Fruit fly (Drosophila melanogaster) whole organism, embryonic: ENCODE results near the gene RpL35A.

Experiments used
- Atf6 ChIP-seq: fragments of 200-800 bp; sonication (Bioruptor generic); IDR thresholded peaks from 2 replicates; pipeline ENCODE4 v1.3.6; 2022; ENCODE audit warnings: missing biosample characterization, missing genetic modification characterization
- B-H1 ChIP-seq: fragments of 200-800 bp; sonication (Bioruptor generic); IDR thresholded peaks from 3 replicates; pipeline ENCODE4 v1.3.6; 2022; ENCODE audit warnings: missing biosample characterization, missing genetic modification characterization
- CG10147 ChIP-seq: fragments of 200-800 bp; sonication (Bioruptor generic); optimal IDR thresholded peaks from 2 replicates; lab custom pipeline; 2019; ENCODE audit warnings: missing biosample characterization, mild to moderate bottlenecking, missing genetic modification characterization, moderate library complexity
- CG10565 ChIP-seq: fragments of 200-800 bp; sonication (Bioruptor generic); optimal IDR thresholded peaks from 3 replicates; lab custom pipeline; 2016; ENCODE audit warnings: missing biosample characterization, mild to moderate bottlenecking, missing genetic modification characterization
- CG12071 ChIP-seq: fragments of 200-800 bp; sonication (Bioruptor generic); optimal IDR thresholded peaks from 3 replicates; lab custom pipeline; 2018; ENCODE audit warnings: missing biosample characterization, mild to moderate bottlenecking, missing genetic modification characterization
- CG1233 ChIP-seq: fragments of 200-800 bp; sonication (Bioruptor generic); optimal IDR thresholded peaks from 4 replicates; lab custom pipeline; 2018; ENCODE audit warnings: missing biosample characterization, mild to moderate bottlenecking, missing genetic modification characterization
- CG14710 ChIP-seq: fragments of 200-800 bp; sonication (Bioruptor generic); optimal IDR thresholded peaks from 3 replicates; lab custom pipeline; 2019; ENCODE audit warnings: missing biosample characterization, mild to moderate bottlenecking, missing genetic modification characterization, moderate library complexity
- CG14860 ChIP-seq: fragments of 200-800 bp; sonication (Bioruptor generic); IDR thresholded peaks from 3 replicates; pipeline ENCODE4 v1.3.6; 2022; ENCODE audit warnings: missing biosample characterization, missing genetic modification characterization; ENCODE audit not compliant: partially characterized antibody
- CG17186 ChIP-seq: fragments of 200-800 bp; sonication (Bioruptor generic); optimal IDR thresholded peaks from 3 replicates; lab custom pipeline; 2017; ENCODE audit warnings: missing biosample characterization, missing genetic modification reagents, missing genetic modification characterization
- CG17385 ChIP-seq: fragments of 200-800 bp; sonication (Bioruptor generic); optimal IDR thresholded peaks from 3 replicates; lab custom pipeline; 2018; ENCODE audit warnings: missing biosample characterization, mild to moderate bottlenecking, missing genetic modification characterization
- CG18011 ChIP-seq: fragments of 200-800 bp; sonication (Bioruptor generic); optimal IDR thresholded peaks from 2 replicates; lab custom pipeline; 2017; ENCODE audit warnings: missing biosample characterization, missing genetic modification characterization, mild to moderate bottlenecking, moderate library complexity, missing genotype
- CG3407 ChIP-seq: fragments of 200-800 bp; sonication (Bioruptor generic); optimal IDR thresholded peaks from 2 replicates; lab custom pipeline; 2018; ENCODE audit warnings: missing biosample characterization, mild to moderate bottlenecking, missing genetic modification characterization
- CG34224 ChIP-seq: fragments of 200-800 bp; sonication (Bioruptor generic); IDR thresholded peaks from 3 replicates; pipeline ENCODE4 v1.3.6; 2022; ENCODE audit warnings: missing biosample characterization, missing genetic modification characterization; ENCODE audit not compliant: partially characterized antibody
- CG34376 ChIP-seq: fragments of 200-800 bp; sonication (Bioruptor generic); optimal IDR thresholded peaks from 2 replicates; lab custom pipeline; 2018; ENCODE audit warnings: missing biosample characterization, mild to moderate bottlenecking, missing genetic modification characterization
- CG4617 ChIP-seq: fragments of 200-800 bp; sonication (Bioruptor generic); optimal IDR thresholded peaks from 3 replicates; lab custom pipeline; 2016; ENCODE audit warnings: missing biosample characterization, missing genetic modification characterization, borderline replicate concordance
- CG5180 ChIP-seq: fragments of 200-800 bp; sonication (Bioruptor generic); optimal IDR thresholded peaks from 3 replicates; lab custom pipeline; 2017; ENCODE audit warnings: missing biosample characterization, missing genetic modification characterization, mild to moderate bottlenecking, moderate library complexity, missing genetic modification reagents
- CG6683 ChIP-seq: fragments of 200-800 bp; sonication (Bioruptor generic); optimal IDR thresholded peaks from 2 replicates; lab custom pipeline; 2017; ENCODE audit warnings: missing biosample characterization, mild to moderate bottlenecking, missing genetic modification characterization, missing genetic modification reagents
- CG6765 ChIP-seq: fragments of 200-800 bp; sonication (Bioruptor generic); optimal IDR thresholded peaks from 3 replicates; lab custom pipeline; 2017; ENCODE audit warnings: missing biosample characterization, mild to moderate bottlenecking, missing genetic modification characterization
- CG9797 ChIP-seq: fragments of 200-800 bp; sonication (Bioruptor generic); optimal IDR thresholded peaks from 3 replicates; lab custom pipeline; 2018; ENCODE audit warnings: missing biosample characterization, mild to moderate bottlenecking, missing genetic modification characterization
- CHES-1-like ChIP-seq: fragments of 200-800 bp; sonication (Bioruptor generic); optimal IDR thresholded peaks from 2 replicates; lab custom pipeline; 2016; ENCODE audit warnings: missing biosample characterization, missing genetic modification characterization
- D ChIP-seq, 2 experiments: fragments of 200-800 bp in 1 of 2; fragments of >200 bp in 1 of 2; sonication (Bioruptor generic) in 1 of 2; optimal IDR thresholded peaks; 2 replicates in 1 of 2; 3 replicates in 1 of 2; lab custom pipeline; 2017; ENCODE audit warnings: mild to moderate bottlenecking in 1 of 2, missing biosample characterization in 1 of 2, missing genetic modification characterization in 1 of 2, missing genetic modification reagents in 1 of 2
- NfI ChIP-seq: fragments of 200-800 bp; sonication (Bioruptor generic); optimal IDR thresholded peaks from 3 replicates; lab custom pipeline; 2018; ENCODE audit warnings: missing biosample characterization, mild to moderate bottlenecking, missing genetic modification characterization, moderate library complexity
- PHDP ChIP-seq: fragments of 200-800 bp; sonication (Bioruptor generic); optimal IDR thresholded peaks from 3 replicates; lab custom pipeline; 2018; ENCODE audit warnings: missing biosample characterization, mild to moderate bottlenecking, missing genetic modification characterization, moderate library complexity
- Sry-δ ChIP-seq: fragments of 200-800 bp; sonication (Bioruptor generic); optimal IDR thresholded peaks from 2 replicates; lab custom pipeline; 2016; ENCODE audit warnings: missing biosample characterization, missing genetic modification characterization
- Usf ChIP-seq: fragments of 200-800 bp; sonication (Bioruptor generic); optimal IDR thresholded peaks from 2 replicates; lab custom pipeline; 2017; ENCODE audit warnings: missing genotype, missing biosample characterization, missing genetic modification characterization
- bowl ChIP-seq: fragments of 200-800 bp; sonication (Bioruptor generic); IDR thresholded peaks from 2 replicates; pipeline ENCODE4 v1.3.6; 2022; ENCODE audit warnings: missing biosample characterization, missing genetic modification characterization
- chm ChIP-seq: fragments of 200-800 bp; sonication (Bioruptor generic); IDR thresholded peaks from 2 replicates; pipeline ENCODE4 v1.3.6; 2022; ENCODE audit warnings: missing biosample characterization, missing genetic modification characterization
- crp ChIP-seq, 2 experiments: fragments of 200-800 bp; sonication (Bioruptor generic); optimal IDR thresholded peaks; 2 replicates in 1 of 2; 3 replicates in 1 of 2; lab custom pipeline; 2017; ENCODE audit warnings: missing biosample characterization in 2 of 2, missing genetic modification characterization in 2 of 2, mild to moderate bottlenecking in 1 of 2, moderate library complexity in 1 of 2
- dm ChIP-seq: fragments of 200-800 bp; sonication (Bioruptor generic); optimal IDR thresholded peaks from 3 replicates; lab custom pipeline; 2016; ENCODE audit warnings: missing biosample characterization, missing genetic modification characterization
- dmrt11E ChIP-seq: fragments of 200-800 bp; sonication (Bioruptor generic); optimal IDR thresholded peaks from 3 replicates; lab custom pipeline; 2018; ENCODE audit warnings: missing biosample characterization, mild to moderate bottlenecking, missing genetic modification characterization, moderate library complexity
- dmrt99B ChIP-seq: fragments of 200-800 bp; sonication (Bioruptor generic); optimal IDR thresholded peaks from 2 replicates; lab custom pipeline; 2018; ENCODE audit warnings: missing biosample characterization, mild to moderate bottlenecking, missing genetic modification characterization, moderate library complexity
- gce ChIP-seq: fragments of 200-800 bp; sonication (Bioruptor generic); IDR thresholded peaks from 3 replicates; pipeline ENCODE4 v1.3.6; 2022; ENCODE audit warnings: missing biosample characterization, missing genetic modification characterization
- maf-S ChIP-seq: fragments of 200-800 bp; sonication (Bioruptor generic); optimal IDR thresholded peaks from 2 replicates; lab custom pipeline; 2016; ENCODE audit warnings: missing biosample characterization, missing genetic modification characterization
- pan ChIP-seq, 4 experiments: fragments of >200 bp in 3 of 4; fragments of 200-800 bp in 1 of 4; sonication (Bioruptor generic) in 1 of 4; optimal IDR thresholded peaks in 3 of 4; IDR thresholded peaks in 1 of 4; 2 replicates each; pipeline versions ENCODE4 v1.3.6 to Lab custom; 2017 to 2022; ENCODE audit warnings: missing biosample characterization in 2 of 4, missing genetic modification characterization in 2 of 4, mixed read lengths in 1 of 4
- pum ChIP-seq: fragments of 200-800 bp; sonication (Bioruptor generic); optimal IDR thresholded peaks from 2 replicates; lab custom pipeline; 2016; ENCODE audit warnings: missing biosample characterization, missing genetic modification characterization
- run ChIP-seq: fragments of 200-800 bp; sonication (Bioruptor generic); optimal IDR thresholded peaks from 3 replicates; lab custom pipeline; 2018; ENCODE audit warnings: missing biosample characterization, mild to moderate bottlenecking, missing genetic modification characterization
- scrt ChIP-seq: fragments of 200-800 bp; sonication (Bioruptor generic); optimal IDR thresholded peaks from 2 replicates; lab custom pipeline; 2018; ENCODE audit warnings: missing biosample characterization, mild to moderate bottlenecking, missing genetic modification characterization, moderate library complexity
- sd ChIP-seq: fragments of 200-800 bp; sonication (Bioruptor generic); optimal IDR thresholded peaks from 3 replicates; lab custom pipeline; 2018; ENCODE audit warnings: missing biosample characterization, mild to moderate bottlenecking, missing genetic modification characterization, moderate library complexity
- shn ChIP-seq: fragments of 200-800 bp; sonication (Bioruptor generic); optimal IDR thresholded peaks from 3 replicates; lab custom pipeline; 2016; ENCODE audit warnings: missing biosample characterization, missing genetic modification characterization
- sob ChIP-seq: fragments of 200-800 bp; sonication (Bioruptor generic); IDR thresholded peaks from 2 replicates; pipeline ENCODE4 v1.3.6; 2022; ENCODE audit warnings: missing biosample characterization, missing genetic modification characterization
- sug ChIP-seq: fragments of 200-800 bp; optimal IDR thresholded peaks from 2 replicates; lab custom pipeline; 2019; ENCODE audit warnings: missing biosample characterization, mild to moderate bottlenecking, missing genetic modification characterization, moderate library complexity
- tll ChIP-seq, 2 experiments: fragments of 200-800 bp in 1 of 2; fragments of >200 bp in 1 of 2; sonication (Bioruptor generic) in 1 of 2; optimal IDR thresholded peaks; 2 replicates each; lab custom pipeline; 2017 to 2019; ENCODE audit warnings: missing biosample characterization in 2 of 2, missing genetic modification characterization in 2 of 2, mild to moderate bottlenecking in 1 of 2, moderate library complexity in 1 of 2
- tx ChIP-seq: fragments of 200-800 bp; sonication (Bioruptor generic); optimal IDR thresholded peaks from 2 replicates; lab custom pipeline; 2016; ENCODE audit warnings: missing biosample characterization, missing genetic modification characterization
- unc-4 ChIP-seq: fragments of 200-800 bp; sonication (Bioruptor generic); IDR thresholded peaks from 2 replicates; pipeline ENCODE4 v1.3.6; 2022; ENCODE audit warnings: missing biosample characterization, missing genetic modification characterization; ENCODE audit not compliant: partially characterized antibody
- vnd ChIP-seq: fragments of 200-800 bp; sonication (Bioruptor generic); IDR thresholded peaks from 3 replicates; pipeline ENCODE4 v1.3.6; 2022; ENCODE audit warnings: missing biosample characterization, missing genetic modification characterization; ENCODE audit not compliant: partially characterized antibody
- wor ChIP-seq: fragments of 200-800 bp; sonication (Bioruptor generic); IDR thresholded peaks from 2 replicates; pipeline ENCODE4 v1.3.6; 2022; ENCODE audit warnings: missing biosample characterization, missing genetic modification characterization
- zfh1 ChIP-seq: fragments of 200-800 bp; sonication (Bioruptor generic); IDR thresholded peaks from 3 replicates; pipeline ENCODE4 v1.3.6; 2022; ENCODE audit warnings: missing biosample characterization, missing genetic modification characterization

The RpL35A gene

dm6 chr3R:5463199-5463949 is 3.5 kb downstream of the RpL35A start (continued):
- no peak for TF ChIP-seq PHDP (tag; lab: Kevin White, UChicago)
- TF ChIP-seq maf-S: no peak
- TF ChIP-seq shn (GFP tag; lab: Kevin White, UChicago): no peak
- TF ChIP-seq dmrt11E: no peak
- no peak for TF ChIP-seq wor (GFP tag; lab: Robert Waterston, UW)
- no peak for TF ChIP-seq dm (GFP tag; lab: Kevin White, UChicago)
- TF ChIP-seq D (optimal IDR thresholded peaks at IDR 0.05; lab: Kevin White, UChicago): no peak
- no peak for TF ChIP-seq D (GFP tag; optimal IDR thresholded peaks at IDR 0.05; lab: Kevin White, UChicago)
- no peak for TF ChIP-seq pum
- no peak for TF ChIP-seq CG18011 (GFP tag; lab: Kevin White, UChicago)
- TF ChIP-seq CG10147: no peak
- TF ChIP-seq CG17385 (GFP tag; lab: Kevin White, UChicago): no peak
- no peak for TF ChIP-seq B-H1 (GFP tag; lab: Robert Waterston, UW)
- TF ChIP-seq CG4617 (GFP tag; lab: Kevin White, UChicago): peak; percentile 8
- TF ChIP-seq CG34224 (GFP tag; lab: Robert Waterston, UW): no peak
- no peak for TF ChIP-seq CG12071 (GFP tag; lab: Kevin White, UChicago)
- no peak for TF ChIP-seq pan (optimal IDR thresholded peaks at IDR 0.05; lab: Kevin White, UChicago)
- no peak for TF ChIP-seq pan (GFP tag; optimal IDR thresholded peaks at IDR 0.05 in 1 of 2, IDR thresholded peaks at IDR 0.05 in 1 of 2)
- no peak for TF ChIP-seq chm (GFP tag; lab: Robert Waterston, UW)
- peak; percentile 98 for TF ChIP-seq scrt
- peak; percentile 53 for TF ChIP-seq sug
- TF ChIP-seq dmrt99B (tag; lab: Kevin White, UChicago): no peak
- TF ChIP-seq vnd (GFP tag; lab: Robert Waterston, UW): no peak
- 0 out of 3 replicates have a peak, but pooled peaks have one; percentile 9 for TF ChIP-seq CG14860 (GFP tag; lab: Robert Waterston, UW)
- no peak for TF ChIP-seq CG6765 (GFP tag; lab: Kevin White, UChicago)
- peak; percentile 76 for TF ChIP-seq sd (tag; lab: Kevin White, UChicago)
- TF ChIP-seq sob (GFP tag; lab: Robert Waterston, UW): no peak
- TF ChIP-seq crp (GFP tag; optimal IDR thresholded peaks at IDR 0.05; lab: Kevin White, UChicago): peak; percentile 67 to 94
- TF ChIP-seq CG5180 (GFP tag; lab: Kevin White, UChicago): no peak
- peak; percentile 35 for TF ChIP-seq Sry-δ (GFP tag; lab: Kevin White, UChicago)
- 0 out of 2 replicates have a peak, but pooled peaks have one; percentile 20 for TF ChIP-seq bowl (GFP tag; lab: Robert Waterston, UW)
- TF ChIP-seq Usf: no peak
- TF ChIP-seq unc-4 (GFP tag; lab: Robert Waterston, UW): 0 out of 2 replicates have a peak, but pooled peaks have one; percentile 19
- no peak for TF ChIP-seq NfI
- no peak for TF ChIP-seq tx (GFP tag; lab: Kevin White, UChicago)
- TF ChIP-seq tll (GFP tag; optimal IDR thresholded peaks at IDR 0.05; lab: Kevin White, UChicago): peak in 1 of 2 experiments; percentile 41
- TF ChIP-seq CG1233 (GFP tag; lab: Kevin White, UChicago): no peak
- peak; percentile 85 for TF ChIP-seq CG14710 (tag; lab: Kevin White, UChicago)
- TF ChIP-seq gce: no peak
- no peak for TF ChIP-seq CG6683
- peak; percentile 58 for TF ChIP-seq CG34376 (GFP tag; lab: Kevin White, UChicago)
- TF ChIP-seq CG17186 (GFP tag; lab: Kevin White, UChicago): peak; percentile 80
- peak; percentile 3 for TF ChIP-seq CHES-1-like
- TF ChIP-seq Atf6 (GFP tag; lab: Robert Waterston, UW): no peak
- no peak for TF ChIP-seq CG3407 (GFP tag; lab: Kevin White, UChicago)
- no peak for TF ChIP-seq zfh1
- TF ChIP-seq run (tag; lab: Kevin White, UChicago): no peak
- no peak for TF ChIP-seq CG10565
- peak; percentile 85 for TF ChIP-seq CG9797 (GFP tag; lab: Kevin White, UChicago)
